Worm (Caenorhabditis elegans): ENCODE measurements around the gene VW02B12L.2.
A peak's percentile ranks its signal among the peaks of the same experiment; 100 is the strongest.

ce11 chrII:11484600-11484999 lies 44.5 kb upstream of the VW02B12L.2 start:
- TF ChIP-seq ztf-29 (GFP tag; IDR thresholded peaks at IDR 0.05) (peak; percentile 95), ztf-23 (GFP tag; IDR thresholded peaks at IDR 0.05) (peak; percentile 96), tab-1 (GFP tag; IDR thresholded peaks at IDR 0.05) (peak; percentile 99)
